Worm (Caenorhabditis elegans): ENCODE data around the gene ugt-22.

Gene ugt-22

ce11 chrIV:13633165-13633564, 5.9 kb upstream of the ugt-22 start, which contains the start of gene fbxa-98:
Gene fbxa-98, plus strand, starts transcription at chrIV:13633407.
- TF ChIP-seq ztf-4 (tag; optimal IDR thresholded peaks at IDR 0.05) (no peak), R02D3.7 (tag; optimal IDR thresholded peaks at IDR 0.05) (no peak), lsy-2 (tag; optimal IDR thresholded peaks at IDR 0.05) (no peak), ztf-1 (GFP tag; conservative IDR thresholded peaks at IDR 0.05) (no peak), elt-1 (tag; optimal IDR thresholded peaks at IDR 0.05) (no peak), ceh-82 (tag; optimal IDR thresholded peaks at IDR 0.05) (no peak), Y55F3AM.14 (GFP tag; optimal IDR thresholded peaks at IDR 0.05) (no peak), alr-1 (tag; optimal IDR thresholded peaks at IDR 0.05) (no peak), lin-11 (tag; optimal IDR thresholded peaks at IDR 0.05) (no peak), lin-39 (tag; optimal IDR thresholded peaks at IDR 0.05) (no peak), crh-2 (tag; optimal IDR thresholded peaks at IDR 0.05) (no peak), zag-1 (tag; optimal IDR thresholded peaks at IDR 0.05) (no peak), nhr-21 (tag; optimal IDR thresholded peaks at IDR 0.05) (no peak), skn-1 (tag; optimal IDR thresholded peaks at IDR 0.05) (no peak), nhr-6 (tag; optimal IDR thresholded peaks at IDR 0.05) (no peak), mdl-1 (tag; optimal IDR thresholded peaks at IDR 0.05) (no peak), sem-4 (tag; optimal IDR thresholded peaks at IDR 0.05) (no peak), nhr-23 (tag; optimal IDR thresholded peaks at IDR 0.05) (no peak), sma-3 (GFP tag; optimal IDR thresholded peaks at IDR 0.05) (no peak)

ce11 chrIV:13636975-13637374, 2.1 kb upstream of the ugt-22 start, which contains the start of gene C08F11.7:
Gene C08F11.7, plus strand, starts transcription at chrIV:13637275.
- TF ChIP-seq ceh-16 (tag; optimal IDR thresholded peaks at IDR 0.05) (no peak), crh-2 (tag; optimal IDR thresholded peaks at IDR 0.05) (no peak), peb-1 (tag; optimal IDR thresholded peaks at IDR 0.05) (no peak), aly-2 (tag; optimal IDR thresholded peaks at IDR 0.05) (no peak), nhr-6 (tag; optimal IDR thresholded peaks at IDR 0.05) (no peak), F13H6.1 (tag; optimal IDR thresholded peaks at IDR 0.05) (no peak), sma-9 (GFP tag; optimal IDR thresholded peaks at IDR 0.05) (no peak), sma-9 (tag; optimal IDR thresholded peaks at IDR 0.05) (no peak), gmeb-1 (tag; optimal IDR thresholded peaks at IDR 0.05) (no peak)

ce11 chrIV:13645823-13646222, 6.8 kb downstream of the ugt-22 start, which contains the start of gene srz-29:
Gene srz-29, minus strand, starts transcription at chrIV:13645923.
- TF ChIP-seq elt-3 (tag; optimal IDR thresholded peaks at IDR 0.05) (no peak), lsy-2 (tag; optimal IDR thresholded peaks at IDR 0.05) (no peak), peb-1 (tag; optimal IDR thresholded peaks at IDR 0.05) (no peak), ZK546.5 (tag; optimal IDR thresholded peaks at IDR 0.05) (no peak), unc-39 (tag; optimal IDR thresholded peaks at IDR 0.05) (no peak), ceh-16 (tag; optimal IDR thresholded peaks at IDR 0.05) (no peak), ceh-82 (tag; optimal IDR thresholded peaks at IDR 0.05) (no peak), ztf-4 (tag; optimal IDR thresholded peaks at IDR 0.05) (no peak), zag-1 (tag; optimal IDR thresholded peaks at IDR 0.05) (no peak), alr-1 (tag; optimal IDR thresholded peaks at IDR 0.05) (no peak), nhr-129 (tag; optimal IDR thresholded peaks at IDR 0.05) (no peak), nhr-77 (tag; optimal IDR thresholded peaks at IDR 0.05) (no peak)

ce11 chrIV:13647558-13647957, 8.5 kb downstream of the ugt-22 start, which contains the start of gene ule-4:
Gene ule-4, minus strand, starts transcription at chrIV:13647658.
- no peak for TF ChIP-seq ceh-82 (tag; optimal IDR thresholded peaks at IDR 0.05)
- TF ChIP-seq aly-2 (tag; optimal IDR thresholded peaks at IDR 0.05), result no peak
- no peak for TF ChIP-seq nhr-237 (tag; optimal IDR thresholded peaks at IDR 0.05)
- TF ChIP-seq nhr-10 (tag; optimal IDR thresholded peaks at IDR 0.05), result no peak
- no peak for TF ChIP-seq nhr-11 (tag; optimal IDR thresholded peaks at IDR 0.05)
- TF ChIP-seq egl-27 (tag; optimal IDR thresholded peaks at IDR 0.05), result no peak
- TF ChIP-seq sma-3 (GFP tag; optimal IDR thresholded peaks at IDR 0.05), result no peak
- no peak for TF ChIP-seq unc-62 (GFP tag; optimal IDR thresholded peaks at IDR 0.05)
- no peak for TF ChIP-seq nhr-6 (tag; optimal IDR thresholded peaks at IDR 0.05)
- TF ChIP-seq sma-9 (GFP tag; optimal IDR thresholded peaks at IDR 0.05), result no peak
- TF ChIP-seq sma-9 (tag; optimal IDR thresholded peaks at IDR 0.05), result no peak
- TF ChIP-seq snpc-4 (tag; optimal IDR thresholded peaks at IDR 0.05), result no peak

- TF ChIP-seq nhr-11 (tag; optimal IDR thresholded peaks at IDR 0.05) (no peak), egl-27 (tag; optimal IDR thresholded peaks at IDR 0.05) (no peak), sma-3 (GFP tag; optimal IDR thresholded peaks at IDR 0.05) (no peak), nhr-23 (tag; optimal IDR thresholded peaks at IDR 0.05) (no peak), Y55F3AM.14 (GFP tag; optimal IDR thresholded peaks at IDR 0.05) (no peak)
Observed at ce11 chrIV:13649126-13649525, 10.1 kb downstream of the ugt-22 start, which contains the start of gene C08F11.10. Gene C08F11.10, minus strand, starts transcription at chrIV:13649226.

Measured in whole organism, L2 larva.